Worm (Caenorhabditis elegans) whole organism, L2 larva: ENCODE data around the gene dgn-1.

Source experiments
- ZK546.5 ChIP-seq: sonication (generic microtip); optimal IDR thresholded peaks from 2 replicates; lab custom pipeline; 2017; ENCODE audit warnings: missing biosample characterization, missing genetic modification characterization
- fos-1 ChIP-seq: fragments of 150-350 bp; optimal IDR thresholded peaks from 2 replicates; lab custom pipeline; 2014; ENCODE audit warnings: missing biosample characterization, missing genetic modification characterization
- gmeb-1 ChIP-seq: fragments of 150-350 bp; optimal IDR thresholded peaks from 2 replicates; lab custom pipeline; 2014; ENCODE audit warnings: missing biosample characterization, missing genetic modification characterization
- lin-13 ChIP-seq: fragments of 150-350 bp; optimal IDR thresholded peaks from 2 replicates; lab custom pipeline; 2014; ENCODE audit warnings: missing biosample characterization, missing genetic modification reagents, missing genetic modification characterization
- lin-39 ChIP-seq: fragments of 150-350 bp; optimal IDR thresholded peaks from 2 replicates; lab custom pipeline; 2014; ENCODE audit warnings: missing biosample characterization, missing genetic modification reagents, missing genetic modification characterization
- mab-5 ChIP-seq: fragments of 150-350 bp; optimal IDR thresholded peaks from 2 replicates; lab custom pipeline; 2014; ENCODE audit warnings: missing biosample characterization, missing genetic modification characterization
- nhr-11 ChIP-seq: fragments of 150-350 bp; optimal IDR thresholded peaks from 2 replicates; lab custom pipeline; 2014; ENCODE audit warnings: missing biosample characterization, missing genetic modification characterization
- nhr-77 ChIP-seq: fragments of 150-350 bp; optimal IDR thresholded peaks from 2 replicates; lab custom pipeline; 2014; ENCODE audit warnings: missing biosample characterization, missing genetic modification characterization
- sma-3 ChIP-seq: sonication (generic microtip); optimal IDR thresholded peaks from 2 replicates; lab custom pipeline; 2016; ENCODE audit warnings: missing genetic modification reagents, missing genetic modification characterization, missing compliant biosample characterization
- ztf-4 ChIP-seq: fragments of 150-350 bp; optimal IDR thresholded peaks from 2 replicates; lab custom pipeline; 2014; ENCODE audit warnings: missing biosample characterization, missing genetic modification characterization

DNA sequence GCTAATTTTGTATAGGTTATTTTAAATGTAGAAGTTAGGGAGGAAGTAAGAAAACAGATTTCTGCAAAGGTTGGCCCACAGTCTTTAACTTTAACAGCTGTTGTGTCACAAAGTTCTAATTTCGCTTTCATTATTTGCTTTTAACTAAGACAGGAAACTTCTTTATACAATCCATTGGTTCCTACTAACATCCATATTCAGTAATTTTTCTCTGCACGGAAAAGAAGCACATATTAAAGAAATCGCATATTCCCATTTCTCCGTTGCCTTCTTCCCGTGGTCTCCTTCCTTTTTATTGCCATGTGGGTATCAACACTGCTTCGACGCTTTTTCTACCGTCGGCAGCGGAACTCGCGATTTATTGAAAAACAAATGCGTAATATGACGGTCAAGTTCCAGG, 46.8 kb downstream of the dgn-1 start, which contains the start of gene T21E8.6:
- TF ChIP-seq ztf-4 (tag; lab: Kevin White, UChicago) (no peak), lin-39 (tag; lab: Kevin White, UChicago) (no peak), lin-13 (GFP tag; lab: Kevin White, UChicago) (no peak), nhr-77 (tag; lab: Kevin White, UChicago) (no peak), nhr-11 (tag; lab: Kevin White, UChicago) (no peak), gmeb-1 (tag; lab: Kevin White, UChicago) (no peak), fos-1 (tag; lab: Kevin White, UChicago) (no peak), ZK546.5 (no peak), sma-3 (GFP tag; lab: Kevin White, UChicago) (no peak), mab-5 (tag; lab: Kevin White, UChicago) (no peak)
